Fruit fly (Drosophila melanogaster) whole organism, embryonic: ENCODE measurements around the gene CG6610.
A peak's percentile ranks its signal among the peaks of the same experiment; 100 is the strongest.

Experiments
- ATbp ChIP-seq: fragments of 200-800 bp; sonication (Bioruptor generic); optimal IDR thresholded peaks from 2 replicates; lab custom pipeline; 2017; ENCODE audit warnings: missing biosample characterization, mild to moderate bottlenecking, missing genetic modification characterization, missing genetic modification reagents
- Abd-B ChIP-seq: fragments of 200-800 bp; sonication (Bioruptor generic); optimal IDR thresholded peaks from 2 replicates; lab custom pipeline; 2018; ENCODE audit warnings: missing biosample characterization, mild to moderate bottlenecking, missing genetic modification characterization, moderate library complexity
- Ada2b ChIP-seq: fragments of 200-800 bp; sonication (Bioruptor generic); IDR thresholded peaks from 2 replicates; pipeline ENCODE4 v1.3.6; 2022; ENCODE audit warnings: missing biosample characterization, missing genetic modification characterization
- Adf1 ChIP-seq: fragments of 200-800 bp; sonication (Bioruptor generic); IDR thresholded peaks from 2 replicates; pipeline ENCODE4 v1.3.6; 2022; ENCODE audit warnings: missing biosample characterization, missing genetic modification characterization
- Atf3 ChIP-seq: fragments of 200-800 bp; sonication (Bioruptor generic); optimal IDR thresholded peaks from 3 replicates; lab custom pipeline; 2016; ENCODE audit warnings: missing biosample characterization, missing genetic modification characterization
- CG10431 ChIP-seq: fragments of 200-800 bp; sonication (Bioruptor generic); optimal IDR thresholded peaks from 3 replicates; lab custom pipeline; 2018; ENCODE audit warnings: missing biosample characterization, mild to moderate bottlenecking, missing genetic modification characterization
- CG11085 ChIP-seq: fragments of 200-800 bp; sonication (Bioruptor generic); IDR thresholded peaks from 2 replicates; pipeline ENCODE4 v1.3.6; 2022; ENCODE audit warnings: missing biosample characterization, missing genetic modification characterization
- CG11456 ChIP-seq: fragments of 200-800 bp; sonication (Bioruptor generic); IDR thresholded peaks from 3 replicates; pipeline ENCODE4 v1.3.6; 2022; ENCODE audit warnings: missing biosample characterization, missing genetic modification characterization
- CG13775 ChIP-seq: fragments of 200-800 bp; sonication (Bioruptor generic); optimal IDR thresholded peaks from 3 replicates; lab custom pipeline; 2017; ENCODE audit warnings: missing biosample characterization, mild to moderate bottlenecking, missing genetic modification characterization
- CG15011 ChIP-seq: fragments of 200-800 bp; sonication (Bioruptor generic); optimal IDR thresholded peaks from 3 replicates; lab custom pipeline; 2018; ENCODE audit warnings: missing biosample characterization, mild to moderate bottlenecking, missing genetic modification characterization
- CG15696 ChIP-seq: fragments of 200-800 bp; sonication (Bioruptor generic); optimal IDR thresholded peaks from 2 replicates; lab custom pipeline; 2019; ENCODE audit warnings: missing biosample characterization, mild to moderate bottlenecking, missing genetic modification characterization, moderate library complexity
- CG31365 ChIP-seq: fragments of 200-800 bp; sonication (Bioruptor generic); optimal IDR thresholded peaks from 2 replicates; lab custom pipeline; 2018; ENCODE audit warnings: missing biosample characterization, mild to moderate bottlenecking, missing genetic modification characterization
- CG31388 ChIP-seq: fragments of 200-800 bp; sonication (Bioruptor generic); optimal IDR thresholded peaks from 2 replicates; lab custom pipeline; 2016; ENCODE audit warnings: missing biosample characterization, missing genetic modification characterization
- CG31441 ChIP-seq: fragments of 200-800 bp; sonication (Bioruptor generic); IDR thresholded peaks from 2 replicates; pipeline ENCODE4 v1.3.6; 2022; ENCODE audit warnings: missing biosample characterization, missing genetic modification characterization
- CG32532 ChIP-seq: fragments of 200-800 bp; sonication (Bioruptor generic); IDR thresholded peaks from 2 replicates; pipeline ENCODE4 v1.3.6; 2022; ENCODE audit warnings: missing biosample characterization, missing genetic modification characterization
- CG4328 ChIP-seq: fragments of 200-800 bp; sonication (Bioruptor generic); optimal IDR thresholded peaks from 3 replicates; lab custom pipeline; 2017; ENCODE audit warnings: missing biosample characterization, missing genetic modification reagents, missing genetic modification characterization
- CG4404 ChIP-seq: fragments of 200-800 bp; sonication (Bioruptor generic); IDR thresholded peaks from 2 replicates; pipeline ENCODE4 v1.3.6; 2022; ENCODE audit warnings: missing biosample characterization, missing genetic modification characterization
- CG6175 ChIP-seq: fragments of 200-800 bp; sonication (Bioruptor generic); IDR thresholded peaks from 3 replicates; pipeline ENCODE4 v1.3.6; 2022; ENCODE audit warnings: missing biosample characterization, missing genetic modification characterization
- CG8359 ChIP-seq: fragments of 200-800 bp; sonication (Bioruptor generic); optimal IDR thresholded peaks from 2 replicates; lab custom pipeline; 2017; ENCODE audit warnings: missing biosample characterization, mild to moderate bottlenecking, missing genetic modification characterization, borderline replicate concordance
- CG9609 ChIP-seq: fragments of 200-800 bp; sonication (Bioruptor generic); optimal IDR thresholded peaks from 3 replicates; lab custom pipeline; 2016; ENCODE audit warnings: missing biosample characterization, missing genetic modification characterization
- CHES-1-like ChIP-seq: fragments of 200-800 bp; sonication (Bioruptor generic); optimal IDR thresholded peaks from 2 replicates; lab custom pipeline; 2016; ENCODE audit warnings: missing biosample characterization, missing genetic modification characterization
- Chrac-16 ChIP-seq: fragments of 200-800 bp; sonication (Bioruptor generic); optimal IDR thresholded peaks from 3 replicates; lab custom pipeline; 2016; ENCODE audit warnings: missing biosample characterization, missing genetic modification characterization
- CoRest ChIP-seq: fragments of 200-800 bp; sonication (Bioruptor generic); optimal IDR thresholded peaks from 3 replicates; lab custom pipeline; 2018; ENCODE audit warnings: missing biosample characterization, mild to moderate bottlenecking, missing genetic modification characterization, moderate library complexity
- HmgD ChIP-seq: fragments of 200-800 bp; sonication (Bioruptor generic); optimal IDR thresholded peaks from 3 replicates; lab custom pipeline; 2016; ENCODE audit warnings: missing biosample characterization, missing genetic modification characterization
- Kr ChIP-seq: fragments of 200-800 bp; sonication (Bioruptor generic); optimal IDR thresholded peaks from 2 replicates; lab custom pipeline; 2017; ENCODE audit warnings: missing biosample characterization, mild to moderate bottlenecking, missing genetic modification characterization
- Mes4 ChIP-seq: fragments of 200-800 bp; sonication (Bioruptor generic); optimal IDR thresholded peaks from 2 replicates; lab custom pipeline; 2016; ENCODE audit warnings: missing biosample characterization, missing genetic modification characterization
- Myb ChIP-seq: fragments of 200-800 bp; sonication (Bioruptor generic); optimal IDR thresholded peaks from 2 replicates; lab custom pipeline; 2016; ENCODE audit warnings: missing biosample characterization, missing genetic modification characterization
- NC2α ChIP-seq: fragments of 200-800 bp; sonication (Bioruptor generic); optimal IDR thresholded peaks from 2 replicates; lab custom pipeline; 2016; ENCODE audit warnings: missing biosample characterization, missing genetic modification characterization
- NC2β ChIP-seq: fragments of 200-800 bp; sonication (Bioruptor generic); optimal IDR thresholded peaks from 2 replicates; lab custom pipeline; 2016; ENCODE audit warnings: missing biosample characterization, missing genetic modification characterization
- Pdp1 ChIP-seq, 2 experiments: fragments of 200-800 bp; sonication (Bioruptor generic); optimal IDR thresholded peaks; 3 replicates each; lab custom pipeline; 2016; ENCODE audit warnings: missing biosample characterization in 2 of 2, missing genetic modification characterization in 2 of 2, mild to moderate bottlenecking in 1 of 2, moderate library complexity in 1 of 2
- Usf ChIP-seq: fragments of 200-800 bp; sonication (Bioruptor generic); optimal IDR thresholded peaks from 2 replicates; lab custom pipeline; 2017; ENCODE audit warnings: missing genotype, missing biosample characterization, missing genetic modification characterization
- amos ChIP-seq: fragments of 200-800 bp; sonication (Bioruptor generic); IDR thresholded peaks from 2 replicates; pipeline ENCODE4 v1.3.6; 2022; ENCODE audit warnings: missing biosample characterization, missing genetic modification characterization; ENCODE audit not compliant: partially characterized antibody
- ash1 ChIP-seq: fragments of 200-800 bp; sonication (Bioruptor generic); optimal IDR thresholded peaks from 2 replicates; lab custom pipeline; 2018; ENCODE audit warnings: missing biosample characterization, mild to moderate bottlenecking, missing genetic modification characterization
- disco-r ChIP-seq: fragments of 200-800 bp; sonication (Bioruptor generic); optimal IDR thresholded peaks from 2 replicates; lab custom pipeline; 2016; ENCODE audit warnings: missing biosample characterization, missing genetic modification characterization
- dmrt11E ChIP-seq: fragments of 200-800 bp; sonication (Bioruptor generic); optimal IDR thresholded peaks from 3 replicates; lab custom pipeline; 2018; ENCODE audit warnings: missing biosample characterization, mild to moderate bottlenecking, missing genetic modification characterization, moderate library complexity
- her ChIP-seq: fragments of 200-800 bp; sonication (Bioruptor generic); optimal IDR thresholded peaks from 2 replicates; lab custom pipeline; 2016; ENCODE audit warnings: missing biosample characterization, missing genetic modification characterization
- lov ChIP-seq, 2 experiments: fragments of 200-800 bp in 1 of 2; fragments of >200 bp in 1 of 2; sonication (Bioruptor generic) in 1 of 2; IDR thresholded peaks in 1 of 2; optimal IDR thresholded peaks in 1 of 2; 2 replicates in 1 of 2; 3 replicates in 1 of 2; pipeline versions ENCODE4 v1.3.6 to Lab custom; 2017 to 2022; ENCODE audit warnings: missing biosample characterization in 1 of 2, missing genetic modification characterization in 1 of 2
- luna ChIP-seq: fragments of 200-800 bp; sonication (Bioruptor generic); optimal IDR thresholded peaks from 2 replicates; lab custom pipeline; 2016; ENCODE audit warnings: missing biosample characterization, missing genetic modification characterization
- nau ChIP-seq: fragments of 200-800 bp; sonication (Bioruptor generic); optimal IDR thresholded peaks from 3 replicates; lab custom pipeline; 2017; ENCODE audit warnings: missing biosample characterization, mild to moderate bottlenecking, missing genetic modification characterization, missing genetic modification reagents
- pb ChIP-seq: fragments of 200-800 bp; sonication (Bioruptor generic); optimal IDR thresholded peaks from 3 replicates; lab custom pipeline; 2016; ENCODE audit warnings: missing biosample characterization, missing genetic modification characterization
- so ChIP-seq: fragments of 200-800 bp; sonication (Bioruptor generic); IDR thresholded peaks from 3 replicates; pipeline ENCODE4 v1.3.6; 2022; ENCODE audit warnings: missing biosample characterization, missing genetic modification characterization
- sr ChIP-seq: fragments of 200-800 bp; sonication (Bioruptor generic); IDR thresholded peaks from 3 replicates; pipeline ENCODE4 v1.3.6; 2022; ENCODE audit warnings: missing biosample characterization, missing genetic modification characterization
- stc ChIP-seq: fragments of 200-800 bp; sonication (Bioruptor generic); IDR thresholded peaks from 2 replicates; pipeline ENCODE4 v1.3.6; 2022; ENCODE audit warnings: missing biosample characterization, missing genetic modification characterization
- trh ChIP-seq: fragments of 200-800 bp; sonication (Bioruptor generic); optimal IDR thresholded peaks from 2 replicates; lab custom pipeline; 2016; ENCODE audit warnings: missing biosample characterization, missing genetic modification characterization
- tup ChIP-seq: fragments of 200-800 bp; sonication (Bioruptor generic); optimal IDR thresholded peaks from 2 replicates; lab custom pipeline; 2016; ENCODE audit warnings: missing biosample characterization, mild to moderate bottlenecking, missing genetic modification characterization, moderate library complexity
- unc-4 ChIP-seq: fragments of 200-800 bp; sonication (Bioruptor generic); IDR thresholded peaks from 2 replicates; pipeline ENCODE4 v1.3.6; 2022; ENCODE audit warnings: missing biosample characterization, missing genetic modification characterization; ENCODE audit not compliant: partially characterized antibody
- unpg ChIP-seq: fragments of 200-800 bp; sonication (Bioruptor generic); optimal IDR thresholded peaks from 3 replicates; lab custom pipeline; 2018; ENCODE audit warnings: missing biosample characterization, mild to moderate bottlenecking, missing genetic modification characterization, moderate library complexity
- usp ChIP-seq: fragments of >200 bp; optimal IDR thresholded peaks from 2 replicates; lab custom pipeline; 2017; ENCODE audit warnings: missing biosample characterization, missing genetic modification characterization
- wor ChIP-seq: fragments of 200-800 bp; sonication (Bioruptor generic); IDR thresholded peaks from 2 replicates; pipeline ENCODE4 v1.3.6; 2022; ENCODE audit warnings: missing biosample characterization, missing genetic modification characterization

The CG6610 gene

dm6 chr3L:6059062-6059708 lies 16.2 kb upstream of the CG6610 start, which contains the start of gene CG6592:
Gene CG6592 (plus strand): TSS chr3L:6059658.
- TF ChIP-seq CG11456 (GFP tag; lab: Robert Waterston, UW) = peak; percentile 69; the same call in 1 of the 3 replicates
- TF ChIP-seq pb (GFP tag; lab: Kevin White, UChicago) = no peak
- TF ChIP-seq trh = peak; percentile 16
- no peak for TF ChIP-seq CG31388 (GFP tag; lab: Kevin White, UChicago)
- TF ChIP-seq nau (GFP tag; lab: Kevin White, UChicago) = no peak
- TF ChIP-seq CoRest (tag; lab: Kevin White, UChicago) = peak; percentile 58
- peak; percentile 68 for TF ChIP-seq Usf (GFP tag; lab: Kevin White, UChicago)
- peak; percentile 18 for TF ChIP-seq unpg (GFP tag; lab: Kevin White, UChicago)
- TF ChIP-seq unc-4 = no peak
- peak; percentile 12; the same call in 1 of the 2 replicates for TF ChIP-seq amos (GFP tag; lab: Robert Waterston, UW)
- no peak for TF ChIP-seq CG8359 (GFP tag; lab: Kevin White, UChicago)
- TF ChIP-seq usp (GFP tag; lab: Kevin White, UChicago) = no peak
- TF ChIP-seq Ada2b = no peak
- peak; percentile 57 for TF ChIP-seq CG15696 (tag; lab: Kevin White, UChicago)
- TF ChIP-seq CHES-1-like (GFP tag; lab: Kevin White, UChicago) = peak; percentile 49
- peak; percentile 68 for TF ChIP-seq Kr (GFP tag; lab: Kevin White, UChicago)
- TF ChIP-seq Mes4 (GFP tag; lab: Kevin White, UChicago) = peak; percentile 60
- no peak for TF ChIP-seq sr (GFP tag; lab: Robert Waterston, UW)
- TF ChIP-seq so (GFP tag; lab: Robert Waterston, UW) = 0 out of 3 replicates have a peak, but pooled peaks have one; percentile 25
- TF ChIP-seq ash1 (GFP tag; lab: Kevin White, UChicago) = no peak
- TF ChIP-seq CG32532 (GFP tag; lab: Robert Waterston, UW) = no peak
- no peak for TF ChIP-seq luna (GFP tag; lab: Kevin White, UChicago)
- peak; percentile 49 for TF ChIP-seq CG4404 (GFP tag; lab: Robert Waterston, UW)
- TF ChIP-seq CG9609 (GFP tag; lab: Kevin White, UChicago) = peak; percentile 36
- TF ChIP-seq NC2α (GFP tag; lab: Kevin White, UChicago) = peak; percentile 28
- TF ChIP-seq CG4328 (GFP tag; lab: Kevin White, UChicago) = no peak
- TF ChIP-seq CG31365 (tag; lab: Kevin White, UChicago) = peak; percentile 97
- TF ChIP-seq CG15011 (GFP tag; lab: Kevin White, UChicago) = no peak
- no peak for TF ChIP-seq ATbp (GFP tag; lab: Kevin White, UChicago)
- no peak for TF ChIP-seq wor (GFP tag; lab: Robert Waterston, UW)
- TF ChIP-seq CG11085 (GFP tag; lab: Robert Waterston, UW) = 0 out of 2 replicates have a peak, but pooled peaks have one; percentile 25
- TF ChIP-seq Abd-B (GFP tag; lab: Kevin White, UChicago) = peak; percentile 24
- TF ChIP-seq CG10431 = peak; percentile 3
- TF ChIP-seq stc = no peak
- TF ChIP-seq disco-r = peak; percentile 4
- TF ChIP-seq Pdp1 (GFP tag; optimal IDR thresholded peaks at IDR 0.05; lab: Kevin White, UChicago) = peak in 1 of 2 experiments; percentile 8
- TF ChIP-seq HmgD (GFP tag; lab: Kevin White, UChicago) = peak; percentile 48
- TF ChIP-seq Chrac-16 (GFP tag; lab: Kevin White, UChicago) = peak; percentile 37
- TF ChIP-seq Myb (GFP tag; lab: Kevin White, UChicago) = peak; percentile 63
- TF ChIP-seq her (GFP tag; lab: Kevin White, UChicago) = peak; percentile 14
- no peak for TF ChIP-seq lov (optimal IDR thresholded peaks at IDR 0.05; lab: Kevin White, UChicago)
- peak; percentile 73; the same call in 2 of the 3 replicates for TF ChIP-seq lov (GFP tag; IDR thresholded peaks at IDR 0.05; lab: Robert Waterston, UW)
- TF ChIP-seq Atf3 (GFP tag; lab: Kevin White, UChicago) = peak; percentile 6
- peak; percentile 68 for TF ChIP-seq CG13775
- TF ChIP-seq tup (GFP tag; lab: Kevin White, UChicago) = no peak
- no peak for TF ChIP-seq CG6175 (GFP tag; lab: Robert Waterston, UW)
- TF ChIP-seq dmrt11E (tag; lab: Kevin White, UChicago) = peak; percentile 78
- peak; percentile 69 for TF ChIP-seq NC2β
- TF ChIP-seq CG31441 = 0 out of 2 replicates have a peak, but pooled peaks have one; percentile 40
- no peak for TF ChIP-seq Adf1 (GFP tag; lab: Robert Waterston, UW)
